Fruit fly (Drosophila melanogaster) whole organism, embryonic: Measurements from ENCODE around the gene CG43175.

Experiments used
- Asciz ChIP-seq: fragments of 200-800 bp; sonication (Bioruptor generic); optimal IDR thresholded peaks from 2 replicates; lab custom pipeline; 2017; ENCODE audit warnings: missing biosample characterization, mild to moderate bottlenecking, missing genetic modification characterization, missing genetic modification reagents
- B-H2 ChIP-seq: fragments of 200-800 bp; sonication (Bioruptor generic); optimal IDR thresholded peaks from 2 replicates; lab custom pipeline; 2018; ENCODE audit warnings: missing biosample characterization, mild to moderate bottlenecking, missing genetic modification characterization
- CG10274 ChIP-seq: fragments of 200-800 bp; sonication (Bioruptor generic); optimal IDR thresholded peaks from 3 replicates; lab custom pipeline; 2017; ENCODE audit warnings: missing biosample characterization, mild to moderate bottlenecking, missing genetic modification characterization
- CG11398 ChIP-seq: fragments of 200-800 bp; sonication (Bioruptor generic); optimal IDR thresholded peaks from 2 replicates; lab custom pipeline; 2016; ENCODE audit warnings: missing biosample characterization, missing genetic modification characterization
- CG11723 ChIP-seq: fragments of 200-800 bp; sonication (Bioruptor generic); optimal IDR thresholded peaks from 2 replicates; lab custom pipeline; 2017; ENCODE audit warnings: missing biosample characterization, mild to moderate bottlenecking, missing genetic modification characterization
- CG12236 ChIP-seq: fragments of 200-800 bp; sonication (Bioruptor generic); optimal IDR thresholded peaks from 2 replicates; lab custom pipeline; 2016; ENCODE audit warnings: missing biosample characterization, missing genetic modification characterization
- CG13424 ChIP-seq: fragments of 200-800 bp; sonication (Bioruptor generic); optimal IDR thresholded peaks from 2 replicates; lab custom pipeline; 2019; ENCODE audit warnings: missing biosample characterization, mild to moderate bottlenecking, missing genetic modification characterization, moderate library complexity
- CG14965 ChIP-seq: fragments of 200-800 bp; sonication (Bioruptor generic); optimal IDR thresholded peaks from 2 replicates; lab custom pipeline; 2016; ENCODE audit warnings: missing biosample characterization, missing genetic modification characterization, borderline replicate concordance
- CG1602 ChIP-seq: fragments of 200-800 bp; sonication (Bioruptor generic); optimal IDR thresholded peaks from 3 replicates; lab custom pipeline; 2016; ENCODE audit warnings: missing biosample characterization, missing genetic modification characterization
- CG16779 ChIP-seq: fragments of 200-800 bp; sonication (Bioruptor generic); IDR thresholded peaks from 2 replicates; pipeline ENCODE4 v1.3.6; 2022; ENCODE audit warnings: missing biosample characterization, missing genetic modification characterization
- CG17802 ChIP-seq: fragments of 200-800 bp; sonication (Bioruptor generic); optimal IDR thresholded peaks from 2 replicates; lab custom pipeline; 2018; ENCODE audit warnings: missing biosample characterization, mild to moderate bottlenecking, missing genetic modification characterization, moderate library complexity
- CG18764 ChIP-seq: fragments of 200-800 bp; sonication (Bioruptor generic); optimal IDR thresholded peaks from 3 replicates; lab custom pipeline; 2016; ENCODE audit warnings: missing biosample characterization, missing genetic modification characterization
- CG2889 ChIP-seq: fragments of 200-800 bp; sonication (Bioruptor generic); IDR thresholded peaks from 3 replicates; pipeline ENCODE4 v1.3.6; 2022; ENCODE audit warnings: missing biosample characterization, missing genetic modification characterization
- CG31441 ChIP-seq: fragments of 200-800 bp; sonication (Bioruptor generic); IDR thresholded peaks from 2 replicates; pipeline ENCODE4 v1.3.6; 2022; ENCODE audit warnings: missing biosample characterization, missing genetic modification characterization
- CG33213 ChIP-seq: fragments of 200-800 bp; sonication (Bioruptor generic); optimal IDR thresholded peaks from 3 replicates; lab custom pipeline; 2016; ENCODE audit warnings: missing biosample characterization, missing genetic modification characterization
- CG33557 ChIP-seq: fragments of 200-800 bp; sonication (Bioruptor generic); optimal IDR thresholded peaks from 2 replicates; lab custom pipeline; 2019; ENCODE audit warnings: missing biosample characterization, mild to moderate bottlenecking, missing genetic modification characterization, moderate library complexity
- CG3847 ChIP-seq: fragments of 200-800 bp; sonication (Bioruptor generic); IDR thresholded peaks from 2 replicates; pipeline ENCODE4 v1.3.6; 2022; ENCODE audit warnings: missing biosample characterization, missing genetic modification characterization
- CG4854 ChIP-seq: fragments of 200-800 bp; sonication (Bioruptor generic); optimal IDR thresholded peaks from 2 replicates; lab custom pipeline; 2016; ENCODE audit warnings: missing biosample characterization, missing genetic modification characterization, inconsistent platforms
- CG6791 ChIP-seq: fragments of 200-800 bp; sonication (Bioruptor generic); IDR thresholded peaks from 3 replicates; pipeline ENCODE4 v1.3.6; 2022; ENCODE audit warnings: missing biosample characterization, missing genetic modification characterization; ENCODE audit not compliant: partially characterized antibody
- CG9727 ChIP-seq: fragments of 200-800 bp; sonication (Bioruptor generic); optimal IDR thresholded peaks from 3 replicates; lab custom pipeline; 2017; ENCODE audit warnings: missing biosample characterization, mild to moderate bottlenecking, missing genetic modification characterization
- CG9876 ChIP-seq: fragments of 200-800 bp; sonication (Bioruptor generic); optimal IDR thresholded peaks from 2 replicates; lab custom pipeline; 2016; ENCODE audit warnings: missing biosample characterization, missing genetic modification characterization
- CTCF ChIP-seq: fragments of 200-800 bp; sonication (Bioruptor generic); optimal IDR thresholded peaks from 2 replicates; lab custom pipeline; 2017; ENCODE audit warnings: missing biosample characterization, mild to moderate bottlenecking, missing genetic modification characterization, moderate library complexity
- CoRest ChIP-seq: fragments of 200-800 bp; sonication (Bioruptor generic); optimal IDR thresholded peaks from 3 replicates; lab custom pipeline; 2018; ENCODE audit warnings: missing biosample characterization, mild to moderate bottlenecking, missing genetic modification characterization, moderate library complexity
- Deaf1 ChIP-seq: fragments of 200-800 bp; optimal IDR thresholded peaks from 3 replicates; lab custom pipeline; 2019; ENCODE audit warnings: missing biosample characterization, mild to moderate bottlenecking, missing genetic modification characterization, moderate library complexity
- E2f1 ChIP-seq: fragments of 200-800 bp; sonication (Bioruptor generic); IDR thresholded peaks from 2 replicates; pipeline ENCODE4 v1.3.6; 2022; ENCODE audit warnings: missing biosample characterization, missing genetic modification characterization
- E2f2 ChIP-seq: fragments of 200-800 bp; sonication (Bioruptor generic); IDR thresholded peaks from 2 replicates; pipeline ENCODE4 v1.3.6; 2022; ENCODE audit warnings: missing biosample characterization, missing genetic modification characterization
- Ets97D ChIP-seq: fragments of 200-800 bp; sonication (Bioruptor generic); optimal IDR thresholded peaks from 3 replicates; lab custom pipeline; 2016; ENCODE audit warnings: missing biosample characterization, missing genetic modification characterization
- HLH54F ChIP-seq: fragments of 200-800 bp; sonication (Bioruptor generic); optimal IDR thresholded peaks from 3 replicates; lab custom pipeline; 2016; ENCODE audit warnings: missing biosample characterization, missing genetic modification characterization
- Hmx ChIP-seq: fragments of 200-800 bp; sonication (Bioruptor generic); optimal IDR thresholded peaks from 2 replicates; lab custom pipeline; 2016; ENCODE audit warnings: missing biosample characterization, missing genetic modification characterization
- Hsf ChIP-seq: fragments of 200-800 bp; sonication (Bioruptor generic); optimal IDR thresholded peaks from 3 replicates; lab custom pipeline; 2016; ENCODE audit warnings: missing biosample characterization, missing genetic modification characterization
- MESR4 ChIP-seq: fragments of 200-800 bp; sonication (Bioruptor generic); optimal IDR thresholded peaks from 2 replicates; lab custom pipeline; 2018; ENCODE audit warnings: missing biosample characterization, mild to moderate bottlenecking, missing genetic modification characterization, moderate library complexity
- NK7.1 ChIP-seq: fragments of 200-800 bp; sonication (Bioruptor generic); optimal IDR thresholded peaks from 3 replicates; lab custom pipeline; 2016; ENCODE audit warnings: missing biosample characterization, missing genetic modification characterization
- Nf-YA ChIP-seq: fragments of 200-800 bp; sonication (Bioruptor generic); IDR thresholded peaks from 2 replicates; pipeline ENCODE4 v1.3.6; 2022; ENCODE audit warnings: missing biosample characterization, missing genetic modification characterization
- NfI ChIP-seq: fragments of 200-800 bp; sonication (Bioruptor generic); optimal IDR thresholded peaks from 3 replicates; lab custom pipeline; 2018; ENCODE audit warnings: missing biosample characterization, mild to moderate bottlenecking, missing genetic modification characterization, moderate library complexity
- Optix ChIP-seq: fragments of 200-800 bp; sonication (Bioruptor generic); IDR thresholded peaks from 3 replicates; pipeline ENCODE4 v1.3.6; 2022; ENCODE audit warnings: missing biosample characterization, missing genetic modification characterization
- Sry-δ ChIP-seq: fragments of 200-800 bp; sonication (Bioruptor generic); optimal IDR thresholded peaks from 2 replicates; lab custom pipeline; 2016; ENCODE audit warnings: missing biosample characterization, missing genetic modification characterization
- Ssrp ChIP-seq: fragments of 200-800 bp; sonication (Bioruptor generic); optimal IDR thresholded peaks from 2 replicates; lab custom pipeline; 2018; ENCODE audit warnings: missing biosample characterization, mild to moderate bottlenecking, missing genetic modification characterization, moderate library complexity
- Stat92E ChIP-seq, 3 experiments: fragments of >200 bp in 2 of 3; fragments of 200-800 bp in 1 of 3; sonication (Bioruptor generic) in 1 of 3; optimal IDR thresholded peaks; 2 replicates each; lab custom pipeline; 2017 to 2019; ENCODE audit warnings: missing biosample characterization in 3 of 3, missing genetic modification characterization in 3 of 3, mild to moderate bottlenecking in 1 of 3, moderate library complexity in 1 of 3
- br ChIP-seq: fragments of >200 bp; optimal IDR thresholded peaks from 2 replicates; lab custom pipeline; 2017
- disco-r ChIP-seq: fragments of 200-800 bp; sonication (Bioruptor generic); optimal IDR thresholded peaks from 2 replicates; lab custom pipeline; 2016; ENCODE audit warnings: missing biosample characterization, missing genetic modification characterization
- dpn ChIP-seq, 2 experiments: fragments of 200-800 bp; sonication (Bioruptor generic); optimal IDR thresholded peaks; 3 replicates each; lab custom pipeline; 2016; ENCODE audit warnings: missing biosample characterization in 2 of 2, missing genetic modification characterization in 2 of 2
- exex ChIP-seq: fragments of 200-800 bp; sonication (Bioruptor generic); optimal IDR thresholded peaks from 4 replicates; lab custom pipeline; 2018; ENCODE audit warnings: missing biosample characterization, mild to moderate bottlenecking, missing genetic modification characterization, moderate library complexity
- fd3F ChIP-seq: fragments of 200-800 bp; sonication (Bioruptor generic); optimal IDR thresholded peaks from 2 replicates; lab custom pipeline; 2018; ENCODE audit warnings: missing biosample characterization, mild to moderate bottlenecking, missing genetic modification characterization, moderate library complexity
- fd96Cb ChIP-seq: fragments of 200-800 bp; sonication (Bioruptor generic); optimal IDR thresholded peaks from 2 replicates; lab custom pipeline; 2018; ENCODE audit warnings: missing biosample characterization, mild to moderate bottlenecking, missing genetic modification characterization, moderate library complexity
- gro ChIP-seq: fragments of 200-800 bp; sonication (Bioruptor generic); optimal IDR thresholded peaks from 2 replicates; lab custom pipeline; 2016; ENCODE audit warnings: missing biosample characterization, missing genetic modification characterization
- oc ChIP-seq: fragments of 200-800 bp; sonication (Bioruptor generic); optimal IDR thresholded peaks from 2 replicates; lab custom pipeline; 2018; ENCODE audit warnings: missing biosample characterization, mild to moderate bottlenecking, missing genetic modification characterization, moderate library complexity
- shn ChIP-seq: fragments of 200-800 bp; sonication (Bioruptor generic); optimal IDR thresholded peaks from 3 replicates; lab custom pipeline; 2016; ENCODE audit warnings: missing biosample characterization, missing genetic modification characterization
- tll ChIP-seq, 2 experiments: fragments of 200-800 bp in 1 of 2; fragments of >200 bp in 1 of 2; sonication (Bioruptor generic) in 1 of 2; optimal IDR thresholded peaks; 2 replicates each; lab custom pipeline; 2017 to 2019; ENCODE audit warnings: missing biosample characterization in 2 of 2, missing genetic modification characterization in 2 of 2, mild to moderate bottlenecking in 1 of 2, moderate library complexity in 1 of 2
- trem ChIP-seq: fragments of 200-800 bp; optimal IDR thresholded peaks from 3 replicates; lab custom pipeline; 2019; ENCODE audit warnings: missing biosample characterization, mild to moderate bottlenecking, missing genetic modification characterization, moderate library complexity
- ttk ChIP-seq: fragments of 200-800 bp; sonication (Bioruptor generic); IDR thresholded peaks from 2 replicates; pipeline ENCODE4 v2.1.2; 2022; ENCODE audit warnings: missing biosample characterization, missing genetic modification characterization
- vnd ChIP-seq: fragments of 200-800 bp; sonication (Bioruptor generic); IDR thresholded peaks from 3 replicates; pipeline ENCODE4 v1.3.6; 2022; ENCODE audit warnings: missing biosample characterization, missing genetic modification characterization; ENCODE audit not compliant: partially characterized antibody
- z ChIP-seq: fragments of 200-800 bp; sonication (Bioruptor generic); IDR thresholded peaks from 3 replicates; pipeline ENCODE4 v1.3.6; 2022; ENCODE audit warnings: missing biosample characterization, missing genetic modification characterization
- zfh2 ChIP-seq: fragments of 200-800 bp; sonication (Bioruptor generic); optimal IDR thresholded peaks from 2 replicates; lab custom pipeline; 2016; ENCODE audit warnings: missing biosample characterization, missing genetic modification characterization

CG43175 gene

DNA sequence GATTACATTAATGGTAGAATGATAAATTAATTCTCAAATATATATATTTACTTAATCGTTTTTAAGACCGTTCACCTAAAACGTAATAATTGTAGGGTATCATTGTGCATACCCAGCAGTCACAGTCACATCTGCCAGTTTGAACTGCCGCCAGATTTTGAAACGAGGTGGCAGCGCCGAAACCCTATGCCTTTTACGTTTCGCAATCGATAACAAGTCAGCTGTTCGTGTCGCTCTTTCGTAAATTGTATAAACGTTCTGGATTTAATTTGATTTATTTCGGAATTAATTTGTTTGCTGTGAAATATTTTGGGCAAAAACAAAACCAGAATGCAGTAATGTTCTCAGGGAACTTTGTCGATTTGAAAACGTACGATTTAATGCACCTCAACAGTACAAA lies 16.9 kb downstream of the CG43175 start, which contains the start of gene CG14322 (continued):
- TF ChIP-seq br (lab: Kevin White, UChicago) (no peak), Nf-YA (no peak), dpn (GFP tag; optimal IDR thresholded peaks at IDR 0.05; lab: Kevin White, UChicago) (peak in 1 of 2 experiments; percentile 25), CG10274 (no peak), CG3847 (GFP tag; lab: Robert Waterston, UW) (peak; percentile 48), CG13424 (tag; lab: Kevin White, UChicago) (peak; percentile 9), CG12236 (GFP tag; lab: Kevin White, UChicago) (no peak), Hsf (GFP tag; lab: Kevin White, UChicago) (no peak), Asciz (GFP tag; lab: Kevin White, UChicago) (no peak), tll (GFP tag; optimal IDR thresholded peaks at IDR 0.05; lab: Kevin White, UChicago) (no peak), CG4854 (GFP tag; lab: Kevin White, UChicago) (no peak), CTCF (GFP tag; lab: Kevin White, UChicago) (peak; percentile 28), NfI (GFP tag; lab: Kevin White, UChicago) (no peak), CG31441 (GFP tag; lab: Robert Waterston, UW) (no peak), CG33557 (GFP tag; lab: Kevin White, UChicago) (no peak), zfh2 (GFP tag; lab: Kevin White, UChicago) (peak; percentile 7), fd3F (GFP tag; lab: Kevin White, UChicago) (no peak), ttk (GFP tag; lab: Robert Waterston, UW) (no peak), B-H2 (GFP tag; lab: Kevin White, UChicago) (no peak), CG33213 (GFP tag; lab: Kevin White, UChicago) (no peak), Optix (GFP tag; lab: Robert Waterston, UW) (no peak), Hmx (GFP tag; lab: Kevin White, UChicago) (no peak), Sry-δ (GFP tag; lab: Kevin White, UChicago) (peak; percentile 30), Ssrp (tag; lab: Kevin White, UChicago) (no peak), CG16779 (GFP tag; lab: Robert Waterston, UW) (no peak), CG17802 (tag; lab: Kevin White, UChicago) (peak; percentile 23), CoRest (tag; lab: Kevin White, UChicago) (peak; percentile 12), gro (GFP tag; lab: Kevin White, UChicago) (no peak), CG1602 (no peak), CG6791 (GFP tag; lab: Robert Waterston, UW) (no peak), vnd (GFP tag; lab: Robert Waterston, UW) (no peak), exex (tag; lab: Kevin White, UChicago) (no peak), Deaf1 (tag; lab: Kevin White, UChicago) (no peak), E2f1 (GFP tag; lab: Robert Waterston, UW) (no peak), NK7.1 (GFP tag; lab: Kevin White, UChicago) (no peak), CG11398 (GFP tag; lab: Kevin White, UChicago) (no peak), CG2889 (no peak), z (GFP tag; lab: Robert Waterston, UW) (no peak), Ets97D (peak; percentile 6), fd96Cb (tag; lab: Kevin White, UChicago) (no peak), trem (tag; lab: Kevin White, UChicago) (peak; percentile 97), CG11723 (no peak), HLH54F (GFP tag; lab: Kevin White, UChicago) (no peak), CG9876 (GFP tag; lab: Kevin White, UChicago) (no peak), Stat92E (GFP tag; optimal IDR thresholded peaks at IDR 0.05; lab: Kevin White, UChicago) (no peak), E2f2 (GFP tag; lab: Robert Waterston, UW) (peak; percentile 90), CG14965 (GFP tag; lab: Kevin White, UChicago) (no peak), shn (GFP tag; lab: Kevin White, UChicago) (no peak), disco-r (GFP tag; lab: Kevin White, UChicago) (no peak), MESR4 (peak; percentile 12), oc (tag; lab: Kevin White, UChicago) (no peak), CG18764 (GFP tag; lab: Kevin White, UChicago) (no peak), CG9727 (GFP tag; lab: Kevin White, UChicago) (no peak)
